Fruit fly (Drosophila melanogaster) whole organism, prepupa: Measurements from ENCODE around the gene Trm1.

Source experiments
- Blimp-1 ChIP-seq: fragments of 200-800 bp; sonication (Bioruptor generic); optimal IDR thresholded peaks from 3 replicates; lab custom pipeline; 2017; ENCODE audit warnings: missing biosample characterization, missing genetic modification characterization, mild to moderate bottlenecking, moderate library complexity, missing genetic modification reagents
- CG10631 ChIP-seq: fragments of 200-800 bp; sonication (Bioruptor generic); optimal IDR thresholded peaks from 2 replicates; lab custom pipeline; 2016; ENCODE audit warnings: missing biosample characterization, missing genetic modification characterization
- CG10669 ChIP-seq: fragments of 200-800 bp; sonication (Bioruptor generic); optimal IDR thresholded peaks from 3 replicates; lab custom pipeline; 2018; ENCODE audit warnings: missing biosample characterization, mild to moderate bottlenecking, missing genetic modification characterization, moderate library complexity
- CG11294 ChIP-seq: fragments of 200-800 bp; sonication (Bioruptor generic); IDR thresholded peaks from 2 replicates; pipeline ENCODE4 v1.3.6; 2022; ENCODE audit warnings: missing biosample characterization, missing genetic modification characterization
- CG11762 ChIP-seq: fragments of 200-800 bp; sonication (Bioruptor generic); optimal IDR thresholded peaks from 3 replicates; lab custom pipeline; 2016; ENCODE audit warnings: missing biosample characterization, missing genetic modification characterization; ENCODE audit not compliant: insufficient read depth
- CG11902 ChIP-seq: fragments of 200-800 bp; sonication (Bioruptor generic); optimal IDR thresholded peaks from 3 replicates; lab custom pipeline; 2016; ENCODE audit warnings: missing biosample characterization, missing genetic modification characterization
- CG15336 ChIP-seq: fragments of 200-800 bp; sonication (Bioruptor generic); IDR thresholded peaks from 2 replicates; pipeline ENCODE4 v1.3.6; 2022; ENCODE audit warnings: missing biosample characterization, missing genetic modification characterization
- CG1621 ChIP-seq: fragments of 200-800 bp; sonication (Bioruptor generic); optimal IDR thresholded peaks from 3 replicates; lab custom pipeline; 2018; ENCODE audit warnings: missing biosample characterization, mild to moderate bottlenecking, missing genetic modification characterization
- CG16779 ChIP-seq: fragments of 200-800 bp; sonication (Bioruptor generic); optimal IDR thresholded peaks from 3 replicates; lab custom pipeline; 2017; ENCODE audit warnings: missing biosample characterization, mild to moderate bottlenecking, missing genetic modification characterization
- CG3032 ChIP-seq: fragments of 200-800 bp; optimal IDR thresholded peaks from 2 replicates; lab custom pipeline; 2019; ENCODE audit warnings: missing biosample characterization, mild to moderate bottlenecking, missing genetic modification characterization, moderate library complexity
- CG34406 ChIP-seq: fragments of 200-800 bp; sonication (Bioruptor generic); optimal IDR thresholded peaks from 3 replicates; lab custom pipeline; 2016; ENCODE audit warnings: missing biosample characterization, missing genetic modification characterization
- CG3919 ChIP-seq: fragments of 200-800 bp; sonication (Bioruptor generic); optimal IDR thresholded peaks from 3 replicates; lab custom pipeline; 2016; ENCODE audit warnings: missing biosample characterization, missing genetic modification characterization
- CG6276 ChIP-seq: fragments of 200-800 bp; sonication (Bioruptor generic); optimal IDR thresholded peaks from 2 replicates; lab custom pipeline; 2017; ENCODE audit warnings: missing biosample characterization, mild to moderate bottlenecking, missing genetic modification characterization
- CG6792 ChIP-seq: fragments of 200-800 bp; sonication (Bioruptor generic); optimal IDR thresholded peaks from 3 replicates; lab custom pipeline; 2016; ENCODE audit warnings: missing biosample characterization, missing genetic modification characterization
- CG6808 ChIP-seq: fragments of 200-800 bp; sonication (Bioruptor generic); optimal IDR thresholded peaks from 3 replicates; lab custom pipeline; 2017; ENCODE audit warnings: missing biosample characterization, missing genetic modification characterization, mild to moderate bottlenecking, moderate library complexity, missing genetic modification reagents
- CG7368 ChIP-seq: fragments of 200-800 bp; sonication (Bioruptor generic); optimal IDR thresholded peaks from 3 replicates; lab custom pipeline; 2016; ENCODE audit warnings: missing biosample characterization, missing genetic modification characterization
- CG8119 ChIP-seq: fragments of 200-800 bp; sonication (Bioruptor generic); IDR thresholded peaks from 3 replicates; pipeline ENCODE4 v1.3.6; 2022; ENCODE audit warnings: missing biosample characterization, missing genetic modification characterization
- CG8319 ChIP-seq: fragments of 200-800 bp; sonication (Bioruptor generic); optimal IDR thresholded peaks from 3 replicates; lab custom pipeline; 2016; ENCODE audit warnings: missing biosample characterization, missing genetic modification characterization
- CG8632 ChIP-seq: fragments of 200-800 bp; sonication (Bioruptor generic); optimal IDR thresholded peaks from 3 replicates; lab custom pipeline; 2016; ENCODE audit warnings: missing biosample characterization, missing genetic modification characterization
- Eip75B ChIP-seq: fragments of 200-800 bp; sonication (Bioruptor generic); optimal IDR thresholded peaks from 3 replicates; lab custom pipeline; 2016; ENCODE audit warnings: missing biosample characterization, missing genetic modification characterization
- Eip78C ChIP-seq: fragments of 200-800 bp; sonication (Bioruptor generic); peaks from one replicate; lab custom pipeline; 2016; ENCODE audit warnings: missing biosample characterization, missing genetic modification characterization
- Ets21C ChIP-seq: fragments of 200-800 bp; sonication (Bioruptor generic); optimal IDR thresholded peaks from 3 replicates; lab custom pipeline; 2016; ENCODE audit warnings: missing biosample characterization, missing genetic modification characterization
- Gug ChIP-seq: fragments of 200-800 bp; sonication (Bioruptor generic); IDR thresholded peaks from 2 replicates; pipeline ENCODE4 v1.3.6; 2022; ENCODE audit warnings: missing biosample characterization, missing genetic modification characterization
- Hr38 ChIP-seq: sonication (Bioruptor generic); optimal IDR thresholded peaks from 2 replicates; lab custom pipeline; 2016; ENCODE audit warnings: missing biosample characterization, missing genetic modification characterization
- Hr4 ChIP-seq: fragments of 200-800 bp; sonication (Bioruptor generic); optimal IDR thresholded peaks from 3 replicates; lab custom pipeline; 2016; ENCODE audit warnings: missing biosample characterization, missing genetic modification characterization
- Lpt ChIP-seq: fragments of 200-800 bp; sonication (Bioruptor generic); optimal IDR thresholded peaks from 3 replicates; lab custom pipeline; 2016; ENCODE audit warnings: missing biosample characterization, missing genetic modification characterization
- Met ChIP-seq: fragments of 200-800 bp; sonication (Bioruptor generic); optimal IDR thresholded peaks from 3 replicates; lab custom pipeline; 2016; ENCODE audit warnings: missing biosample characterization, missing genetic modification characterization
- OdsH ChIP-seq: fragments of 200-800 bp; sonication (Bioruptor generic); optimal IDR thresholded peaks from 3 replicates; lab custom pipeline; 2016; ENCODE audit warnings: missing biosample characterization, missing genetic modification characterization
- Smox ChIP-seq: fragments of 200-800 bp; sonication (Bioruptor generic); optimal IDR thresholded peaks from 3 replicates; lab custom pipeline; 2016; ENCODE audit warnings: missing biosample characterization, missing genetic modification characterization
- Sox102F ChIP-seq: fragments of 200-800 bp; sonication (Bioruptor generic); optimal IDR thresholded peaks from 2 replicates; lab custom pipeline; 2016; ENCODE audit warnings: missing biosample characterization, mild to moderate bottlenecking, missing genetic modification characterization
- Sox14 ChIP-seq: fragments of 200-800 bp; sonication (Bioruptor generic); optimal IDR thresholded peaks from 3 replicates; lab custom pipeline; 2016; ENCODE audit warnings: missing biosample characterization, missing genetic modification characterization
- Sox15 ChIP-seq: fragments of 200-800 bp; sonication (Bioruptor generic); optimal IDR thresholded peaks from 3 replicates; lab custom pipeline; 2016; ENCODE audit warnings: missing biosample characterization, missing genetic modification characterization
- achi ChIP-seq: fragments of 200-800 bp; sonication (Bioruptor generic); optimal IDR thresholded peaks from 3 replicates; lab custom pipeline; 2016; ENCODE audit warnings: missing biosample characterization, missing genetic modification characterization
- acj6 ChIP-seq: fragments of 200-800 bp; sonication (Bioruptor generic); optimal IDR thresholded peaks from 3 replicates; lab custom pipeline; 2016; ENCODE audit warnings: missing biosample characterization, missing genetic modification characterization
- cyc ChIP-seq: fragments of 200-800 bp; sonication (Bioruptor generic); optimal IDR thresholded peaks from 3 replicates; lab custom pipeline; 2016; ENCODE audit warnings: missing biosample characterization, missing genetic modification characterization
- dac ChIP-seq: fragments of 200-800 bp; sonication (Bioruptor generic); optimal IDR thresholded peaks from 2 replicates; lab custom pipeline; 2017; ENCODE audit warnings: missing biosample characterization, mild to moderate bottlenecking, missing genetic modification characterization
- dsx ChIP-seq: fragments of 200-800 bp; optimal IDR thresholded peaks from 3 replicates; lab custom pipeline; 2019; ENCODE audit warnings: missing biosample characterization, mild to moderate bottlenecking, missing genetic modification characterization, moderate library complexity; ENCODE audit not compliant: poor library complexity, severe bottlenecking
- eg ChIP-seq: fragments of 200-800 bp; sonication (Bioruptor generic); IDR thresholded peaks from 3 replicates; pipeline ENCODE4 v1.3.6; 2022; ENCODE audit warnings: missing biosample characterization, missing genetic modification characterization
- esn ChIP-seq: fragments of 200-800 bp; sonication (Bioruptor generic); optimal IDR thresholded peaks from 2 replicates; lab custom pipeline; 2016; ENCODE audit warnings: missing biosample characterization, mild to moderate bottlenecking, missing genetic modification characterization, moderate library complexity
- fd59A ChIP-seq: fragments of 200-800 bp; sonication (Bioruptor generic); optimal IDR thresholded peaks from 2 replicates; lab custom pipeline; 2017; ENCODE audit warnings: missing biosample characterization, mild to moderate bottlenecking, missing genetic modification characterization, missing genetic modification reagents
- fkh ChIP-seq: fragments of 200-800 bp; sonication (Bioruptor generic); optimal IDR thresholded peaks from 3 replicates; lab custom pipeline; 2017; ENCODE audit warnings: missing biosample characterization, mild to moderate bottlenecking, missing genetic modification characterization, moderate library complexity
- lz ChIP-seq: fragments of 200-800 bp; sonication (Bioruptor generic); optimal IDR thresholded peaks from 3 replicates; lab custom pipeline; 2016; ENCODE audit warnings: missing biosample characterization, missing genetic modification characterization
- net ChIP-seq: fragments of 200-800 bp; sonication (Bioruptor generic); optimal IDR thresholded peaks from 3 replicates; lab custom pipeline; 2016; ENCODE audit warnings: missing biosample characterization, missing genetic modification characterization
- pdm3 ChIP-seq: fragments of 200-800 bp; sonication (Bioruptor generic); optimal IDR thresholded peaks from 3 replicates; lab custom pipeline; 2016; ENCODE audit warnings: missing biosample characterization, missing genetic modification characterization
- salr ChIP-seq, 2 experiments: fragments of 200-800 bp; sonication (Bioruptor generic); optimal IDR thresholded peaks; 3 replicates each; lab custom pipeline; 2016 to 2018; ENCODE audit warnings: missing biosample characterization in 2 of 2, missing genetic modification characterization in 2 of 2, mild to moderate bottlenecking in 1 of 2
- ss ChIP-seq, 2 experiments: fragments of 200-800 bp; sonication (Bioruptor generic); optimal IDR thresholded peaks; 2 replicates in 1 of 2; 3 replicates in 1 of 2; lab custom pipeline; 2017 to 2018; ENCODE audit warnings: mild to moderate bottlenecking in 2 of 2, missing biosample characterization in 2 of 2, missing genetic modification characterization in 2 of 2, moderate library complexity in 1 of 2
- svp ChIP-seq: fragments of 200-800 bp; sonication (Bioruptor generic); peaks from one replicate; lab custom pipeline; 2016; ENCODE audit warnings: missing biosample characterization, missing genetic modification characterization

Gene Trm1

DNA sequence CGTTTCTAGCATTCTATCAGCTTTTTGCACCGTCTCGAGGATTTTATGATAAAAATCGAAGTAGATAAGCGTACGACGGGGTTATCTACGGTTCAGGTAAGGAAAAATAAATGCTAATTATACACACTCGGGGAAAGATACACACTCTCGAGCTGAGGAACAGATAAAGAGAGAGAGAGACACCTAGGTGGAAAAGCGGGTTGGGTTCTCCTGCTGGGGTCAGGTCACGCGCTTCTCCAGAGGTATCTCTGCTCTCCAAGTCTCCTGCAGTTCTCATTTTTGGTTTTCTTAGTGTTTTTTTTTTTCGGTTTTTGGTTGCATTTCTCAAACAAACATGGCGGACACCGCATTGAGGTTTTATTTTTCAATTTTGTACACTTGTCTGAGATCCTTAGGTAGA is 32.0 kb downstream of the Trm1 start:
- peak; percentile 73 for TF ChIP-seq svp (GFP tag; lab: Kevin White, UChicago)
- TF ChIP-seq CG8632 = no peak
- peak; percentile 5 for TF ChIP-seq Sox14
- no peak for TF ChIP-seq Blimp-1 (GFP tag; lab: Kevin White, UChicago)
- TF ChIP-seq Eip78C = peak; percentile 30
- no peak for TF ChIP-seq lz (GFP tag; lab: Kevin White, UChicago)
- no peak for TF ChIP-seq dsx
- TF ChIP-seq, all 60 proteins: peak for 3

DNA sequence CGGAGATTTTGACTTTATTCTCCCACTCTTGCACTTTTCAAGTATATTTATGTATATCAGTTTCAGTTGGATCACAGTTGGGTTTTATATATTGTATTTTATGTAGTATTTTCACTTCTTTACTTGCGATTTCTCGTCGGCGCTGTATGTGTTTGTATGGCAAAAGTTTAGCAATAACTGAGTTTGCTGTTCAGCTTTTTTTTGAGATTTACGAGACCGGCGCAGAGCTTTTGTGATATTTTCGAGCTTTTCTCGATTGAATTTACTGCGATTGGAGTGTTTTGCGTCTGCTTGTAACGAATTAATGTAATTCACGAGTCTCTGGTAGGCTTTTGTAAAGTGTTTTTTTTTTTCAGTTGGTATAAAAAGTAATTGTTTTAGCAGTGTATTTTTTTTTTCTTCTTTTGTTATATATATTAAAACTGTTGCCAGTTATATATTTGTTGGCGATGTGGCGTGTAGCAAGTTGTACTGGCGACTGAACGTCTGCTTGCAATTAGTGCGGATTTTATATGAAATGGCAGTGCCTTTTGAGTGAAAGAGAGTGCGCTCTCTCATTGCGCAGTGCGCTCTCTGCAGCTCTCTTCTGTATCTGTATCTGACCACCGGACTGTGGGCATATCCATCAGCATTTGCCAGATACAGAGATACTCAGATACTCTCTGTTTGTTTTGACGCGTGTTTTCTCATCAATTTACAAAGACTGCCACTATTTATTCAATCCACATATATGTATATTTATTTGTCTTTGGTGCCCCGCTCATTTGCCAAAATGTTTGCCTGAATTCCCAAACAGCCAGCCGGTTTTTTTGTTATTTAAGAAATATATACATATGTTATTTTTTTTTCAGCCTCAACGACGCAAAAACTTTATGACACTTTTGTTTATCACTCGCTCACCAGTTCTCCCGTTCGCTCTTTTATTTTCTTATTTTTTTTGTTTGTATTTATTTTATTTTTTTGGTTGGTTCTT is 33.2 kb downstream of the Trm1 start:
- peak; percentile 99 for TF ChIP-seq fkh
- peak; percentile 57 for TF ChIP-seq Smox (GFP tag; lab: Kevin White, UChicago)
- peak; percentile 8 for TF ChIP-seq acj6 (GFP tag; lab: Kevin White, UChicago)
- TF ChIP-seq Sox102F (GFP tag; lab: Kevin White, UChicago) = peak; percentile 68
- TF ChIP-seq Sox15 (GFP tag; lab: Kevin White, UChicago) = no peak
- no peak for TF ChIP-seq fd59A (GFP tag; lab: Kevin White, UChicago)
- TF ChIP-seq OdsH (GFP tag; lab: Kevin White, UChicago) = no peak
- peak; percentile 50 for TF ChIP-seq CG10669 (GFP tag; lab: Kevin White, UChicago)
- TF ChIP-seq CG6276 (GFP tag; lab: Kevin White, UChicago) = peak; percentile 64
- TF ChIP-seq Eip78C = peak; percentile 88
- no peak for TF ChIP-seq Ets21C (GFP tag; lab: Kevin White, UChicago)
- peak; percentile 42 for TF ChIP-seq Lpt (GFP tag; lab: Kevin White, UChicago)
- TF ChIP-seq dac = no peak
- peak; percentile 79 to 84 for TF ChIP-seq ss (GFP tag; optimal IDR thresholded peaks at IDR 0.05; lab: Kevin White, UChicago)
- TF ChIP-seq Sox14 = peak; percentile 32
- TF ChIP-seq CG8632 = peak; percentile 34
- peak; percentile 58; the same call in 2 of the 3 replicates for TF ChIP-seq CG8119 (GFP tag; lab: Robert Waterston, UW)
- peak; percentile 56 for TF ChIP-seq Blimp-1 (GFP tag; lab: Kevin White, UChicago)
- peak; percentile 71 for TF ChIP-seq svp (GFP tag; lab: Kevin White, UChicago)
- TF ChIP-seq eg (GFP tag; lab: Robert Waterston, UW) = peak; percentile 80
- no peak for TF ChIP-seq CG8319 (GFP tag; lab: Kevin White, UChicago)
- peak; percentile 35 for TF ChIP-seq CG3032 (tag; lab: Kevin White, UChicago)
- TF ChIP-seq CG7368 (GFP tag; lab: Kevin White, UChicago) = no peak
- TF ChIP-seq CG16779 (tag; lab: Kevin White, UChicago) = peak; percentile 64
- TF ChIP-seq CG15336 (GFP tag; lab: Robert Waterston, UW) = no peak; the same call in 1 of the 2 replicates
- peak; percentile 39 for TF ChIP-seq CG1621
- TF ChIP-seq achi (GFP tag; lab: Kevin White, UChicago) = peak; percentile 35
- TF ChIP-seq CG11902 (GFP tag; lab: Kevin White, UChicago) = no peak
- no peak for TF ChIP-seq CG11762 (GFP tag; lab: Kevin White, UChicago)
- TF ChIP-seq CG6808 (GFP tag; lab: Kevin White, UChicago) = peak; percentile 85
- peak; percentile 51 for TF ChIP-seq Eip75B (GFP tag; lab: Kevin White, UChicago)
- peak; percentile 72 for TF ChIP-seq net
- TF ChIP-seq salr (GFP tag; optimal IDR thresholded peaks at IDR 0.05; lab: Kevin White, UChicago) = peak in 1 of 2 experiments; percentile 0
- TF ChIP-seq Hr4 (GFP tag; lab: Kevin White, UChicago) = no peak
- no peak for TF ChIP-seq cyc (GFP tag; lab: Kevin White, UChicago)
- TF ChIP-seq CG3919 = peak; percentile 58
- peak; percentile 32 for TF ChIP-seq CG10631
- no peak for TF ChIP-seq Gug (GFP tag; lab: Robert Waterston, UW)
- TF ChIP-seq CG11294 (GFP tag; lab: Robert Waterston, UW) = no peak
- TF ChIP-seq CG34406 (GFP tag; lab: Kevin White, UChicago) = peak; percentile 69
- TF ChIP-seq lz (GFP tag; lab: Kevin White, UChicago) = peak; percentile 30
- peak; percentile 32 for TF ChIP-seq CG6792 (GFP tag; lab: Kevin White, UChicago)
- TF ChIP-seq Hr38 (GFP tag; lab: Kevin White, UChicago) = no peak
- peak; percentile 69 for TF ChIP-seq esn
- TF ChIP-seq dsx = peak; percentile 62
- peak; percentile 63 for TF ChIP-seq Met (GFP tag; lab: Kevin White, UChicago)
- peak; percentile 26 for TF ChIP-seq pdm3
